Fruit fly (Drosophila melanogaster): ENCODE data around the gene CG17193.
A peak's percentile ranks its signal among the peaks of the same experiment; 100 is the strongest.

Gene CG17193

DNA sequence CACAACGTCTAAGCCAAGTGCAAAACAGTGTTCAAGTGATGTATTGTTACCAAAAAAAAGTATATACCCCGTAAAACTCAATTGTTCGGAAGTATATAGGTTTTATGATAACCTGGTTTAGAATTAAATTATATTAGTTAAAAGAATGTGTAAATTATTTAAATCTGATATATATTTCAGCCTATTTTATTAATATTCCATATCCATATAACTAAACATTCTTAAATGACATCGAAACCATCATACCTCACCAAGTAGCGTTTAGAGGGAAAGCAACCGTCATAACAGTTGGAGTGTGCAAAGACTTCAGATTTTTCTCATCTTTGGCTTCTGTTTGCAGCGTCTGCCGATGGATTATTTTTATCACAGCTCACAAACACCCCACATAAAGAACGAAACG lies 56.4 kb downstream of the CG17193 start:
- TF ChIP-seq CG12391 (tag; optimal IDR thresholded peaks at IDR 0.05) (peak; percentile 89), ab (GFP tag; optimal IDR thresholded peaks at IDR 0.05) (no peak), CG17328 (GFP tag; IDR thresholded peaks at IDR 0.05) (peak; percentile 89), MBD-R2 (GFP tag; IDR thresholded peaks at IDR 0.05) (peak; percentile 35; the same call in 1 of the 2 replicates), pfk (GFP tag; optimal IDR thresholded peaks at IDR 0.05) (no peak), ac (GFP tag; optimal IDR thresholded peaks at IDR 0.05) (no peak), bbx (GFP tag; IDR thresholded peaks at IDR 0.05; ENCODE audit: partially characterized antibody) (no peak), Six4 (GFP tag; optimal IDR thresholded peaks at IDR 0.05) (peak; percentile 58), hkb (optimal IDR thresholded peaks at IDR 0.05) (no peak), hkb (GFP tag; IDR thresholded peaks at IDR 0.05) (peak; percentile 84), NC2α (GFP tag; optimal IDR thresholded peaks at IDR 0.05) (no peak), Trl (optimal IDR thresholded peaks at IDR 0.05) (no peak), Trl (GFP tag; optimal IDR thresholded peaks at IDR 0.05) (peak; percentile 14), sc (optimal IDR thresholded peaks at IDR 0.05) (no peak), sc (GFP tag; optimal IDR thresholded peaks at IDR 0.05) (peak; percentile 38), CG6813 (GFP tag; optimal IDR thresholded peaks at IDR 0.05) (peak; percentile 54), lmd (GFP tag; IDR thresholded peaks at IDR 0.05) (peak; percentile 87), wdn (GFP tag; IDR thresholded peaks at IDR 0.05) (0 out of 2 replicates have a peak, but pooled peaks have one; percentile 34), unpg (GFP tag; optimal IDR thresholded peaks at IDR 0.05) (peak; percentile 90), CG3281 (GFP tag; optimal IDR thresholded peaks at IDR 0.05) (peak; percentile 72), psq (GFP tag; optimal IDR thresholded peaks at IDR 0.05) (peak; percentile 41), BtbVII (GFP tag; optimal IDR thresholded peaks at IDR 0.05) (peak; percentile 44), CG2678 (tag; optimal IDR thresholded peaks at IDR 0.05) (peak; percentile 88), sima (GFP tag; optimal IDR thresholded peaks at IDR 0.05) (no peak), CG17568 (GFP tag; optimal IDR thresholded peaks at IDR 0.05) (peak; percentile 18), CG1647 (GFP tag; optimal IDR thresholded peaks at IDR 0.05) (no peak), CG14710 (tag; optimal IDR thresholded peaks at IDR 0.05) (peak; percentile 84), CG11723 (GFP tag; optimal IDR thresholded peaks at IDR 0.05) (peak; percentile 8), CG4820 (GFP tag; optimal IDR thresholded peaks at IDR 0.05) (peak; percentile 40), CG18262 (tag; optimal IDR thresholded peaks at IDR 0.05) (peak; percentile 89), klu (GFP tag; IDR thresholded peaks at IDR 0.05) (peak; percentile 52; the same call in 1 of the 2 replicates), Oaz (GFP tag; IDR thresholded peaks at IDR 0.05) (peak; percentile 60; the same call in 1 of the 2 replicates), Myb (GFP tag; optimal IDR thresholded peaks at IDR 0.05) (no peak), CG11695 (GFP tag; IDR thresholded peaks at IDR 0.05) (peak; percentile 83), gro (GFP tag; optimal IDR thresholded peaks at IDR 0.05) (no peak), CG10462 (GFP tag; optimal IDR thresholded peaks at IDR 0.05) (peak; percentile 54), tup (GFP tag; optimal IDR thresholded peaks at IDR 0.05) (no peak), Chrac-16 (GFP tag; optimal IDR thresholded peaks at IDR 0.05) (peak; percentile 73), Deaf1 (tag; optimal IDR thresholded peaks at IDR 0.05) (peak; percentile 55), dysf (GFP tag; IDR thresholded peaks at IDR 0.05) (peak; percentile 79), CG17361 (GFP tag; IDR thresholded peaks at IDR 0.05) (peak; percentile 82), Neu2 (GFP tag; optimal IDR thresholded peaks at IDR 0.05; ENCODE audit: borderline replicate concordance) (no peak), CG7357 (GFP tag; IDR thresholded peaks at IDR 0.05) (peak; percentile 50; the same call in 2 of the 3 replicates), CG10274 (GFP tag; optimal IDR thresholded peaks at IDR 0.05) (peak; percentile 22), Nf-YB (GFP tag; optimal IDR thresholded peaks at IDR 0.05) (peak; percentile 65), sens-2 (GFP tag; IDR thresholded peaks at IDR 0.05) (0 out of 2 replicates have a peak, but pooled peaks have one; percentile 24), CG42726 (GFP tag; IDR thresholded peaks at IDR 0.05; ENCODE audit: partially characterized antibody) (no peak), CG6689 (GFP tag; IDR thresholded peaks at IDR 0.05) (peak; percentile 84), exex (tag; optimal IDR thresholded peaks at IDR 0.05) (peak; percentile 39), gcm2 (GFP tag; optimal IDR thresholded peaks at IDR 0.05) (no peak), sug (tag; optimal IDR thresholded peaks at IDR 0.05) (peak; percentile 69), hth (optimal IDR thresholded peaks at IDR 0.05) (no peak)

Data from whole organism, embryonic.